Fruit fly (Drosophila melanogaster) whole organism, adult: ENCODE measurements around the gene grass.

Source experiments
- CG11617 ChIP-seq: fragments of 200-800 bp; sonication (Bioruptor generic); optimal IDR thresholded peaks from 2 replicates; lab custom pipeline; 2017; ENCODE audit warnings: mild to moderate bottlenecking, missing biosample characterization, missing genetic modification reagents, missing genetic modification characterization
- CG12768 ChIP-seq: fragments of 200-800 bp; sonication (Bioruptor generic); optimal IDR thresholded peaks from 2 replicates; lab custom pipeline; 2017; ENCODE audit warnings: missing biosample characterization, missing genetic modification characterization, mild to moderate bottlenecking, moderate library complexity, missing genetic modification reagents
- CG33017 ChIP-seq: fragments of 200-800 bp; sonication (Bioruptor generic); optimal IDR thresholded peaks from 2 replicates; lab custom pipeline; 2018; ENCODE audit warnings: missing biosample characterization, mild to moderate bottlenecking, missing genetic modification characterization, moderate library complexity
- CG5204 ChIP-seq: fragments of 200-800 bp; sonication (Bioruptor generic); optimal IDR thresholded peaks from 2 replicates; lab custom pipeline; 2016; ENCODE audit warnings: missing biosample characterization, missing genetic modification characterization
- Clk ChIP-seq: fragments of 200-800 bp; sonication (Bioruptor generic); optimal IDR thresholded peaks from 2 replicates; lab custom pipeline; 2017; ENCODE audit warnings: missing biosample characterization, missing genetic modification characterization
- Mnt ChIP-seq: fragments of 200-800 bp; sonication (Bioruptor generic); optimal IDR thresholded peaks from 2 replicates; lab custom pipeline; 2016; ENCODE audit warnings: missing biosample characterization, mild to moderate bottlenecking, missing genetic modification characterization
- kay ChIP-seq: fragments of 200-800 bp; sonication (Bioruptor generic); peaks from one replicate; lab custom pipeline; 2016; ENCODE audit warnings: missing biosample characterization, missing genetic modification characterization, borderline replicate concordance
- ovo ChIP-seq: fragments of 200-800 bp; sonication (Bioruptor generic); optimal IDR thresholded peaks from 2 replicates; lab custom pipeline; 2016; ENCODE audit warnings: missing biosample characterization, missing genetic modification characterization
- pad ChIP-seq: fragments of 200-800 bp; sonication (Bioruptor generic); optimal IDR thresholded peaks from 3 replicates; lab custom pipeline; 2017; ENCODE audit warnings: missing biosample characterization, missing genetic modification characterization, mild to moderate bottlenecking, moderate library complexity, missing genetic modification reagents
- toe ChIP-seq: fragments of 200-800 bp; sonication (Bioruptor generic); optimal IDR thresholded peaks from 2 replicates; lab custom pipeline; 2016; ENCODE audit warnings: missing biosample characterization, missing genetic modification characterization

dm6 chr3R:27134728-27135361 lies 22.9 kb upstream of the grass start:
- TF ChIP-seq ovo (GFP tag; lab: Kevin White, UChicago) (no peak), CG5204 (GFP tag; lab: Kevin White, UChicago) (no peak), CG12768 (GFP tag; lab: Kevin White, UChicago) (no peak), Mnt (GFP tag; lab: Kevin White, UChicago) (no peak), toe (GFP tag; lab: Kevin White, UChicago) (no peak), CG11617 (GFP tag; lab: Kevin White, UChicago) (no peak), CG33017 (tag; lab: Kevin White, UChicago) (no peak), Clk (GFP tag; lab: Kevin White, UChicago) (no peak), pad (GFP tag; lab: Kevin White, UChicago) (no peak), kay (no peak)
